Worm (Caenorhabditis elegans): ENCODE results near the gene C11H1.7.

DNA sequence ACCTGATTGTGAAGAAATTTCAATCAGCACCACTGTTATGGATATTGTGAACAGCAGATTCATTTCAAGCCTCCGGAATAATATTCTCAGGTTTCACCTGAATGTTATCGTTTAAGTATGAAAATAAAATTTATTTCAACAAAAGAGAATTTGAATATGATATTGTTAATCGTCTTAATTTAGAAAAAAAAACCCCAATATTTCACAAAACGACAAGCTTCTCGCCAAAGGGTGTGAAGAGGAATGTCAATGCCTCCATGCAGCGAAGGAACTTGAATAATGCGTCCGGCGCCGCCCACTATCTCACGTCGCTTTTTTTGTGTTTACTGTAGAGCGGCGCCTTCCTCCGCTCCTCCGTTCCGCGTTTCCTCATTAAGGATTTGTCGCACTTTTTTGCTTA is 24.1 kb upstream of the C11H1.7 start, which contains the start of gene C11H1.5:
- no peak for TF ChIP-seq zip-5 (tag; optimal IDR thresholded peaks at IDR 0.05)
- TF ChIP-seq ama-1 (optimal IDR thresholded peaks at IDR 0.05) = no peak
- no peak for TF ChIP-seq C08G9.2 (tag; optimal IDR thresholded peaks at IDR 0.05)

Measured in whole organism, late embryonic.